Fruit fly (Drosophila melanogaster) ovary, adult (tissue): ENCODE measurements around the gene CG15480.
"Not testable (repeated sequence)": the region's sequence is repeated elsewhere in the genome, so short reads cannot be mapped to it uniquely, and the experiment has no call there.

Experiments
- CG17801 ChIP-seq: fragments of 200-800 bp; optimal IDR thresholded peaks from 2 replicates; lab custom pipeline; 2019; ENCODE audit warnings: missing biosample characterization, mild to moderate bottlenecking, missing genetic modification characterization, moderate library complexity; ENCODE audit not compliant: partially characterized antibody

The CG15480 gene

dm6 chr2L:13234610-13235489 lies 9.8 kb upstream of the CG15480 start, which contains the start of gene Mabi:
Gene Mabi, minus strand, starts transcription at chr2L:13234660.
- TF ChIP-seq CG17801 (GFP tag; lab: Kevin White, UChicago), result no peak

DNA sequence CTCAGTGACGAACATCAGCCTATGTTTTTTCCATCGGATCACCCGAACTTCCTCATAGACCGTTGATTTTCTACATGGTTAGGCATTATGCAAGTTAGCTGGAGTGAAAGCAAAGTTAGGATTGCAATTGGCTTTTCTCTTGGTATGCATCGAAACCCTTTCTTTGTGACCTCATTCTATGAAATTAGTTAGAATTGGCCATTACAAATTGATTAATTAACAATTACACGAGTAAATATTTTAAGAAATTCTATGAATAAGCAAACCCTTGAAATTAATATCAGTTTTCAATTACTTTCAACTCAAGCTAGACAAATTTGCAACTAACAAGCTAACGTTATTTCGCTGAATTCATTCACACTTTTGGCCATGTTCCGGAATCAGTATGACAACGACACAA lies 6.7 kb upstream of the CG15480 start, which contains the start of gene Prosalpha6T:
Gene Prosalpha6T (plus strand): TSS at position 301 of the 400 bp plus-strand sequence.
- TF ChIP-seq CG17801 (GFP tag; lab: Kevin White, UChicago), result no peak

- TF ChIP-seq CG17801 (GFP tag; lab: Kevin White, UChicago), result no peak
Measured at dm6 chr2L:13229388-13229882, 4.4 kb upstream of the CG15480 start, which contains the start of gene CG16815. Gene CG16815, plus strand, starts transcription at chr2L:13229832.

DNA sequence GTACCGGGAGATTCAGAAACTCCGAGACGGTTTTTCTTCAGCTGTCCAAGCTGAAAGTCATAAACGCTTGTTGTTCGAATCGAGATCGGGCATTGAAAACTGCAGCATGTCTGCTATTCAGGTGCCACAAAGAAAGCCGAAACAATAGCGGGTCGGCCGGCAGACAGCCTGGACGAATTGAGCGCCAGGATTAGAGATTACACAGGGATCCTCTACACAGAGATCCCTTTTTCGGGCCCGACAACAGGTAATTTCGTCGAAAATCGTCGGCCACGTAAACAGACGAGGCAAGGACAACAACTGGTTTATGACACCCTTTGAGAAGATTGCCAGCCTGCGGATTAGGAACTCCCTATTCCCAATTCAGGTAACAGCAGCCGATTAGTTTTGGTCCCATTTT lies 2.2 kb upstream of the CG15480 start, which contains the start of gene CG16813:
Gene CG16813 (plus strand): TSS at position 288 of the 400 bp plus-strand sequence.
- no peak for TF ChIP-seq CG17801 (GFP tag; lab: Kevin White, UChicago)

DNA sequence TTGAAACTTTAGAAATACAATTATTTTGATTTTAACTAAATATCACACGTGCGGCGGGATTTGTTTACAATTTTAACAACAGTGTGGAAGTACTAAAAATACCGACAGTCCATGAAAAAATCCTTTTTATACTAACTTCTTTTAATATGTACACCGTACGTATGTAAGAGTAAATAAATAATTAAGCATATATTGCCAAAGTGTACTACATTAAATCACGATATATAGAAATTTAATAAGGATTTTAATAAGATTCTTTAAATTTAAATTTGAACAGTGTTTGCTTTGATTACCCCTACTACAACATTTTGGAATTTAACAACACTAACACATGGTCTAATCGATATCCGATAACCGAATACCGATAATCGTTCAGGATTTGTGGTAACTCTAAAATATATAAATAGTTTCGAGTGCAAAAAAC lies 2.8 kb downstream of the CG15480 start, which contains the start of the genes Ski6 and CG16812:
Gene Ski6 (minus strand): TSS at position 205 of the 424 bp plus-strand sequence.
Gene CG16812 (plus strand): TSS at position 363 of the 424 bp plus-strand sequence.
- peak; percentile 71 for TF ChIP-seq CG17801 (GFP tag; lab: Kevin White, UChicago)

dm6 chr2L:13219281-13220092 lies 5.6 kb downstream of the CG15480 start, which contains the start of the genes CG9426 and mRF1:
Gene CG9426, minus strand, starts transcription at chr2L:13219923.
Gene mRF1, plus strand, starts transcription at chr2L:13219979.
- peak; percentile 29 for TF ChIP-seq CG17801 (GFP tag; lab: Kevin White, UChicago)

- TF ChIP-seq CG17801 (GFP tag; lab: Kevin White, UChicago), result peak; percentile 25
Measured at dm6 chr2L:13215640-13216129, 9.4 kb downstream of the CG15480 start.

- no peak for TF ChIP-seq CG17801 (GFP tag; lab: Kevin White, UChicago)
Measured at dm6 chr2L:13215010-13215409, 10.1 kb downstream of the CG15480 start, which contains the start of gene kek4. Gene kek4, minus strand, starts transcription at chr2L:13215350.

- not testable (repeated sequence) for TF ChIP-seq CG17801 (GFP tag; lab: Kevin White, UChicago)
Measured at dm6 chr2L:13211764-13212265, 13.3 kb downstream of the CG15480 start, which contains the start of gene CG15482. Gene CG15482, minus strand, starts transcription at chr2L:13211814.

DNA sequence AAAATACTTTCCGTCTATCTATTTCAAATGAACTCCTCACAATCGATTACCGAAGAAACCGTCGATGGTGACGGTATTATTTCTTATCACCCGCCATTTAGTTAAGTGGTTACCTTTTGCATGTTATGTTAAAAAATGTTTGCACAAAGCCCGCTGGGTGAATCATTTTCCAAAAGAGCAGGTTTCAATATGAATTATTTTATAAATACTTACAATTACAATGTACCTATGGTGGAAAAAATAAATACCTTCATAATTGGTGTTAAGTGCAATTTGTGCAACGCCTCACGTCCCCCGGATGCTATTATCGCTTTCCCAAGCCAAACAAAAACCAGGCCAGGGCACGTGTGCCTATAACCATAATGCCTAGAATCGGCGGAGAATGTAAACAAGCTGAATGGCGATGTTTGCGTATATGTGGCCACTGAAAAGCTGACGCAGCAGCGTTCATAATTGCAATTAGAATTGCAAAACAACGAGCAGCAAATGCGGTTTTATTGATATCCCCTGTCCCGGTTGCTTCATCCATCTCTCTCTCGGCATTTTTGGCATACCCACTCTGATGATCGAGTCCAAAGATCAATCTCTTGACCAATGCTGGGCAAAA lies 18.1 kb downstream of the CG15480 start:
- TF ChIP-seq CG17801 (GFP tag; lab: Kevin White, UChicago), result peak; percentile 41

DNA sequence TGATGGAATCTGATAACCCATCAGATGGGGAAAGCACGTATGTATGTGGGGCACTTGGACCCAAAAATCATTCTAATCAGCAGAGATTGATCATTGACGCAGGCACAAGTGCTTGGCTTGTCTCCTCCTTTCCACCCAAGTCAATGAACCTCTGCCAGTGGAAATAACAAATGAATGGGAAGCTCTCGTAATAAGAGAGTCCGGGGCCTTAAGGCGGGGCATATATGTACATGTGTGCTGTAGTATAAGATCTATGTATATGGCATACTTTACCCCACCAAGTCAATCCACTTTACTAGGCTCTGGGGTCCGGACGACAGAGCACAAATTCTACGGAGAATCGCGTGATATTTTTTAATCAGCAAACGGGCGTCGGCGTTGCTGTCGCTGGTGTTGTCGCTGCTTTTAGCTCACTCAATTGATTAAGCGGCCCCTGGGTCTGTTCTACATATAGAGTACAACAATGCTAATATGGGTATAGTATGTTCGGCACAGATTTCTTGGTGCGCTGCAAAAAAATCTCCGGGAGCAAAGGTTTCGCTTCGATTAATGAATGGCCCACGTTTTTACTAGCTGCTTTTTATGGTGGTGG lies 18.9 kb downstream of the CG15480 start:
- TF ChIP-seq CG17801 (GFP tag; lab: Kevin White, UChicago), result peak; percentile 26

dm6 chr2L:13205256-13205655 lies 19.8 kb downstream of the CG15480 start:
- peak; percentile 6 for TF ChIP-seq CG17801 (GFP tag; lab: Kevin White, UChicago)

DNA sequence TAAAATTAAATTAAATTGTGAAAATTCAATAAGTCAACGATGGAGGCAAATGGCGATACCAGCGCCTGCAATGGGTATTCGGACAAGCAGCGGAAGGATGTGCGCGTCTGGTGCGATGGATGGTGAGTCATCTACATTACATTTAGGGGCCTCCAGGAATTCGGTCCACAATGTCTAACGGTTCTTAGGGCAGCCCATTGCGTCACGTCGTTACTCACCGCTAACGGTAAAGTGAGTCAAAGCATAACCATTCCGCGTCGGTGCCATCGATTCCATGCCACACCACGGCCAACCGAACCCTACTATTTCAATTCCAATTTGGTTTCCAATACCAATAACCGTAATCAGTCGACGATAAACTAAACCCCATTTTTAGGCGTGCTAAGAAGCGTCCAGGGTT lies 20.9 kb downstream of the CG15480 start:
- no peak for TF ChIP-seq CG17801 (GFP tag; lab: Kevin White, UChicago)
